Fruit fly (Drosophila melanogaster): ENCODE results near the gene hwt.

hwt gene

dm6 chrX:12507589-12507988, 60.7 kb downstream of the hwt start (continued):
- TF ChIP-seq kay (GFP tag; optimal IDR thresholded peaks at IDR 0.05) = no peak
- TF ChIP-seq CG4424 (GFP tag; optimal IDR thresholded peaks at IDR 0.05) = peak; percentile 5
- TF ChIP-seq stc (GFP tag; IDR thresholded peaks at IDR 0.05) = no peak
- no peak for TF ChIP-seq Dp (GFP tag; optimal IDR thresholded peaks at IDR 0.05)
- TF ChIP-seq slbo (GFP tag; IDR thresholded peaks at IDR 0.05) = no peak
- TF ChIP-seq CG10654 (GFP tag; optimal IDR thresholded peaks at IDR 0.05) = no peak
- TF ChIP-seq trem (tag; optimal IDR thresholded peaks at IDR 0.05) = no peak
- peak; percentile 84 for TF ChIP-seq sens (GFP tag)
- no peak for TF ChIP-seq her (GFP tag; optimal IDR thresholded peaks at IDR 0.05)
- no peak for TF ChIP-seq gcm (GFP tag; optimal IDR thresholded peaks at IDR 0.05)
- TF ChIP-seq C15 (GFP tag; IDR thresholded peaks at IDR 0.05) = no peak
- TF ChIP-seq phol (tag; optimal IDR thresholded peaks at IDR 0.05) = no peak
- TF ChIP-seq oc (tag; optimal IDR thresholded peaks at IDR 0.05) = no peak
- TF ChIP-seq CG4404 (GFP tag; IDR thresholded peaks at IDR 0.05) = no peak
- TF ChIP-seq crc (GFP tag; optimal IDR thresholded peaks at IDR 0.05) = no peak
- TF ChIP-seq schlank (tag; optimal IDR thresholded peaks at IDR 0.05) = no peak
- TF ChIP-seq CG32772 (GFP tag; IDR thresholded peaks at IDR 0.05) = peak; percentile 24; the same call in 1 of the 2 replicates
- no peak for TF ChIP-seq CG13296 (GFP tag; optimal IDR thresholded peaks at IDR 0.05)
- 0 out of 2 replicates have a peak, but pooled peaks have one; percentile 22 for TF ChIP-seq ttk (GFP tag; IDR thresholded peaks at IDR 0.05)
- TF ChIP-seq CG11695 (GFP tag; IDR thresholded peaks at IDR 0.05) = 0 out of 3 replicates have a peak, but pooled peaks have one; percentile 6
- TF ChIP-seq gce (GFP tag; IDR thresholded peaks at IDR 0.05) = no peak
- TF ChIP-seq grau (tag; optimal IDR thresholded peaks at IDR 0.05) = no peak
- no peak for TF ChIP-seq crp (GFP tag; optimal IDR thresholded peaks at IDR 0.05)
- TF ChIP-seq Chrac-16 (GFP tag; optimal IDR thresholded peaks at IDR 0.05) = no peak
- no peak for TF ChIP-seq CG7786 (GFP tag; optimal IDR thresholded peaks at IDR 0.05)
- TF ChIP-seq CG2678 (tag; optimal IDR thresholded peaks at IDR 0.05) = no peak
- TF ChIP-seq Rfx (GFP tag; IDR thresholded peaks at IDR 0.05) = no peak
- no peak for TF ChIP-seq Dek (tag; optimal IDR thresholded peaks at IDR 0.05)
- TF ChIP-seq pum (GFP tag; optimal IDR thresholded peaks at IDR 0.05) = no peak
- TF ChIP-seq Ets97D (GFP tag; optimal IDR thresholded peaks at IDR 0.05) = no peak
- peak; percentile 56 for TF ChIP-seq Xrp1 (GFP tag; IDR thresholded peaks at IDR 0.05)
- no peak for TF ChIP-seq da (GFP tag; optimal IDR thresholded peaks at IDR 0.05)
- no peak for TF ChIP-seq kni (GFP tag; optimal IDR thresholded peaks at IDR 0.05)
- TF ChIP-seq CG32767 (GFP tag; IDR thresholded peaks at IDR 0.05) = no peak
- no peak for TF ChIP-seq CTCF (GFP tag; optimal IDR thresholded peaks at IDR 0.05)
- no peak for TF ChIP-seq CG14965 (GFP tag; optimal IDR thresholded peaks at IDR 0.05; ENCODE audit: borderline replicate concordance)
- peak; percentile 45; the same call in 1 of the 2 replicates for TF ChIP-seq CG6689 (GFP tag; IDR thresholded peaks at IDR 0.05)
- no peak for TF ChIP-seq salm (tag; optimal IDR thresholded peaks at IDR 0.05)
- no peak for TF ChIP-seq gfzf (GFP tag; optimal IDR thresholded peaks at IDR 0.05)
- TF ChIP-seq croc (GFP tag; conservative IDR thresholded peaks at IDR 0.05) = no peak
- no peak for TF ChIP-seq grn (GFP tag; optimal IDR thresholded peaks at IDR 0.05)
- no peak for TF ChIP-seq CG2202 (tag; optimal IDR thresholded peaks at IDR 0.05)
- TF ChIP-seq CG13287 (GFP tag; IDR thresholded peaks at IDR 0.05; ENCODE audit: partially characterized antibody) = no peak
- TF ChIP-seq Ptx1 (GFP tag; IDR thresholded peaks at IDR 0.05) = peak; percentile 42
- TF ChIP-seq pzg (GFP tag; optimal IDR thresholded peaks at IDR 0.05) = no peak
- TF ChIP-seq CG10274 (GFP tag; optimal IDR thresholded peaks at IDR 0.05) = no peak
- no peak for TF ChIP-seq fd64A (GFP tag; optimal IDR thresholded peaks at IDR 0.05)
- no peak for TF ChIP-seq Taf1 (GFP tag; IDR thresholded peaks at IDR 0.05)
- TF ChIP-seq Fer3 (tag; optimal IDR thresholded peaks at IDR 0.05) = no peak
- no peak for TF ChIP-seq gro (GFP tag; optimal IDR thresholded peaks at IDR 0.05)
- no peak for TF ChIP-seq Gug (GFP tag; IDR thresholded peaks at IDR 0.05)
- peak; percentile 48 for TF ChIP-seq CG2712 (tag; optimal IDR thresholded peaks at IDR 0.05)
- no peak for TF ChIP-seq insv (GFP tag; optimal IDR thresholded peaks at IDR 0.05)
